Fruit fly (Drosophila melanogaster): Measurements from ENCODE around the gene mura.

mura gene

DNA sequence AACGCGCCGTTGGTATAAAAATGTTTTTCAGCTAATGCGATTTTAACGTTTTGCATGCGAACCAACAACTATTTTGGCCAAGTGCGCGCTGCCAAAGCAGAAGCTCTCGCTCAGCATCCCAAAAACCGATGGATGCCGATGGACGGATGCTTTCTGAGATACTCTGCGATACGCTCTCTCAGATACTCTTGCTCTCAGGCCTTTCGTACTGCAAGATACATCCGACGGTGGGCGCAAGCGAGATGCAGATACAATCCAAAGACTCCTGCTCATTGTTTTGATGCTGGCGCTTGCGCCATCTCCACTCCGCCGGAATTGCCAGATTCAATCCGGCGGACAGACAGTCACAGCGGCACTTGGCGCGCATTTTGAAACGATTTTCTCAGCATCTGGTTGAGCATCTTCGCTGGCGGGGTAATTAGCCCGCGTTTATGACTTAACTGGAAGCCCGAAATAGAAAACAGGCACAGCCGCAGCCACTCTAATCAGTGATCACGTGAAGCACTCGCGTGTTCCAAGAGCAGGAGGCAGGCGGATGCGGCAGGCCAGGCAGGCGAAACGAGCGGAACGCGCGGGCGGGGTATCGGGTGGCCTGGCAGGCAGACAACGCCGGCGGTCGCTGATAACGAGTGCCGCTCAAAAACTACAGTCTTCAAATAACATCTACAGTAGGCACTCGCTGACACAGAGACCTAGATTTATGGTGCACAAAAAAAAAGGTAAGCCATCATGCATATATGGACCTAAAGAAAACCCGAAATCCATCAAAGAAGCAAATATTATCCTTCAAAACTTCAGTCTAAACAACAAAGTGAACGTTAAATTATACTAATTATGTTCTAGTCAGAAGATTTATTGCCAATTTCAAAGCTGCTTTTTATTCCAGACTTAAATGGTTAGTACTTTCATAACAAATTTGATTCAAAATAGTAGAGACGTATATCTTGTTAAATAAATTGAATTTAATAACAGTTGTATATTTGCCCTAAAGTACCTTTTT, 57.7 kb downstream of the mura start, which contains the start of gene CG16779 (continued):
- TF ChIP-seq CG12155 (GFP tag; optimal IDR thresholded peaks at IDR 0.05) (peak; percentile 32), gem (tag; optimal IDR thresholded peaks at IDR 0.05) (peak; percentile 67), gsb (GFP tag; IDR thresholded peaks at IDR 0.05) (no peak), CG14014 (GFP tag; IDR thresholded peaks at IDR 0.05) (no peak), maf-S (GFP tag; optimal IDR thresholded peaks at IDR 0.05) (no peak), stwl (tag; optimal IDR thresholded peaks at IDR 0.05) (no peak), CG6854 (GFP tag; optimal IDR thresholded peaks at IDR 0.05) (no peak), CG8924 (tag; optimal IDR thresholded peaks at IDR 0.05) (peak; percentile 14), ttk (GFP tag; IDR thresholded peaks at IDR 0.05) (no peak), CG7357 (GFP tag; IDR thresholded peaks at IDR 0.05) (no peak), CG1602 (GFP tag; optimal IDR thresholded peaks at IDR 0.05) (no peak), emc (GFP tag; optimal IDR thresholded peaks at IDR 0.05) (no peak), CG3407 (GFP tag; optimal IDR thresholded peaks at IDR 0.05) (no peak), Atf3 (GFP tag; optimal IDR thresholded peaks at IDR 0.05) (no peak), lilli (GFP tag; optimal IDR thresholded peaks at IDR 0.05) (peak; percentile 35), ci (GFP tag; IDR thresholded peaks at IDR 0.05) (peak; percentile 44; the same call in 1 of the 3 replicates), CG18262 (tag; optimal IDR thresholded peaks at IDR 0.05) (peak; percentile 66), CG15011 (GFP tag; optimal IDR thresholded peaks at IDR 0.05) (peak; percentile 25), CG13894 (tag; optimal IDR thresholded peaks at IDR 0.05) (no peak), bcd (GFP tag; optimal IDR thresholded peaks at IDR 0.05) (peak; percentile 47), E2f1 (GFP tag; IDR thresholded peaks at IDR 0.05) (no peak), Eip74EF (GFP tag; optimal IDR thresholded peaks at IDR 0.05) (peak in 1 of 2 experiments; percentile 56), CG30020 (tag; optimal IDR thresholded peaks at IDR 0.05) (no peak), CG12299 (tag; optimal IDR thresholded peaks at IDR 0.05) (no peak), bab2 (GFP tag; optimal IDR thresholded peaks at IDR 0.05) (peak; percentile 24), MESR4 (GFP tag; optimal IDR thresholded peaks at IDR 0.05) (no peak), rib (GFP tag; IDR thresholded peaks at IDR 0.05) (no peak), Ravus (GFP tag; IDR thresholded peaks at IDR 0.05) (no peak), CG1529 (GFP tag; optimal IDR thresholded peaks at IDR 0.05) (no peak), sd (tag; optimal IDR thresholded peaks at IDR 0.05) (no peak), CG32767 (GFP tag; IDR thresholded peaks at IDR 0.05) (0 out of 2 replicates have a peak, but pooled peaks have one; percentile 17), Hmx (GFP tag; optimal IDR thresholded peaks at IDR 0.05) (no peak), H15 (GFP tag; IDR thresholded peaks at IDR 0.05) (no peak), org-1 (GFP tag; optimal IDR thresholded peaks at IDR 0.05) (no peak), vnd (GFP tag; IDR thresholded peaks at IDR 0.05; ENCODE audit: partially characterized antibody) (no peak), CG15479 (GFP tag; optimal IDR thresholded peaks at IDR 0.05) (peak; percentile 96), chif (GFP tag; optimal IDR thresholded peaks at IDR 0.05) (peak; percentile 9 to 22), CG33557 (GFP tag; optimal IDR thresholded peaks at IDR 0.05) (no peak), Awh (GFP tag; IDR thresholded peaks at IDR 0.05) (no peak), Myb (GFP tag; optimal IDR thresholded peaks at IDR 0.05) (no peak), Dbx (GFP tag; IDR thresholded peaks at IDR 0.05) (no peak), Sox102F (GFP tag; optimal IDR thresholded peaks at IDR 0.05) (peak; percentile 36), dimm (GFP tag; IDR thresholded peaks at IDR 0.05) (no peak), gcm2 (GFP tag; optimal IDR thresholded peaks at IDR 0.05) (no peak), unc-4 (GFP tag; IDR thresholded peaks at IDR 0.05; ENCODE audit: partially characterized antibody) (peak; percentile 37; the same call in 1 of the 2 replicates), Neu2 (GFP tag; optimal IDR thresholded peaks at IDR 0.05; ENCODE audit: borderline replicate concordance) (no peak), sima (GFP tag; optimal IDR thresholded peaks at IDR 0.05) (no peak), sug (tag; optimal IDR thresholded peaks at IDR 0.05) (peak; percentile 91), CG11247 (GFP tag; IDR thresholded peaks at IDR 0.05) (no peak)
